Worm (Caenorhabditis elegans): ENCODE measurements around the gene Y47D7A.6.

Gene Y47D7A.6

ce11 chrV:4429576-4429975 lies 11.6 kb upstream of the Y47D7A.6 start, which contains the start of gene Y47D7A.12:
Gene Y47D7A.12, minus strand, starts transcription at chrV:4429676.
- no peak for TF ChIP-seq hmg-4 (GFP tag; optimal IDR thresholded peaks at IDR 0.05)
- no peak for TF ChIP-seq ceh-13 (GFP tag; optimal IDR thresholded peaks at IDR 0.05)
- no peak for TF ChIP-seq scrt-1 (GFP tag; IDR thresholded peaks at IDR 0.05)
- TF ChIP-seq ets-7 (tag; optimal IDR thresholded peaks at IDR 0.05): no peak
- TF ChIP-seq tbx-37 (GFP tag; conservative IDR thresholded peaks at IDR 0.05): no peak
- no peak for TF ChIP-seq flt-1 (GFP tag; IDR thresholded peaks at IDR 0.05)
- TF ChIP-seq tbx-11 (GFP tag; IDR thresholded peaks at IDR 0.05): no peak
- TF ChIP-seq pes-1 (GFP tag; IDR thresholded peaks at IDR 0.05): no peak
- TF ChIP-seq hnd-1 (tag; optimal IDR thresholded peaks at IDR 0.05): no peak
- no peak for TF ChIP-seq sea-1 (GFP tag; conservative IDR thresholded peaks at IDR 0.05)
- no peak for TF ChIP-seq ama-1 (optimal IDR thresholded peaks at IDR 0.05)
- no peak for TF ChIP-seq tra-4 (tag; optimal IDR thresholded peaks at IDR 0.05)
- TF ChIP-seq hmbx-1 (tag; optimal IDR thresholded peaks at IDR 0.05): no peak
- no peak for TF ChIP-seq B0310.2 (tag; optimal IDR thresholded peaks at IDR 0.05)
- no peak for TF ChIP-seq aly-1 (tag; optimal IDR thresholded peaks at IDR 0.05)

ce11 chrV:4428202-4428601 lies 10.2 kb upstream of the Y47D7A.6 start, which contains the start of gene Y47D7A.11:
Gene Y47D7A.11, minus strand, starts transcription at chrV:4428302.
- TF ChIP-seq aly-1 (tag; optimal IDR thresholded peaks at IDR 0.05) (no peak), ceh-13 (GFP tag; optimal IDR thresholded peaks at IDR 0.05) (no peak), pes-1 (GFP tag; IDR thresholded peaks at IDR 0.05) (no peak), hmg-4 (GFP tag; optimal IDR thresholded peaks at IDR 0.05) (no peak), ets-7 (tag; optimal IDR thresholded peaks at IDR 0.05) (no peak), tbx-11 (GFP tag; IDR thresholded peaks at IDR 0.05) (no peak), flt-1 (GFP tag; IDR thresholded peaks at IDR 0.05) (no peak), tra-4 (tag; optimal IDR thresholded peaks at IDR 0.05) (no peak), F13C5.2 (tag; optimal IDR thresholded peaks at IDR 0.05) (no peak)

- TF ChIP-seq flt-1 (GFP tag; IDR thresholded peaks at IDR 0.05): no peak
- no peak for TF ChIP-seq sea-1 (GFP tag; conservative IDR thresholded peaks at IDR 0.05)
- TF ChIP-seq aly-1 (tag; optimal IDR thresholded peaks at IDR 0.05): no peak
- no peak for TF ChIP-seq B0310.2 (tag; optimal IDR thresholded peaks at IDR 0.05)
- no peak for TF ChIP-seq hmg-4 (GFP tag; optimal IDR thresholded peaks at IDR 0.05)
- TF ChIP-seq scrt-1 (GFP tag; IDR thresholded peaks at IDR 0.05): no peak
- no peak for TF ChIP-seq ceh-36 (tag; optimal IDR thresholded peaks at IDR 0.05)
- no peak for TF ChIP-seq ets-7 (tag; optimal IDR thresholded peaks at IDR 0.05)
Measured at ce11 chrV:4423860-4424401, 5.9 kb upstream of the Y47D7A.6 start, which contains the start of the genes Y47D7A.9 and Y47D7A.19. Gene Y47D7A.9, minus strand, starts transcription at chrV:4423960. Gene Y47D7A.19, plus strand, starts transcription at chrV:4424351.

ce11 chrV:4423087-4423486 lies 5.1 kb upstream of the Y47D7A.6 start:
- TF ChIP-seq B0310.2 (tag; optimal IDR thresholded peaks at IDR 0.05) (no peak), F13C5.2 (tag; optimal IDR thresholded peaks at IDR 0.05) (no peak), pes-1 (GFP tag; IDR thresholded peaks at IDR 0.05) (no peak), hmbx-1 (tag; optimal IDR thresholded peaks at IDR 0.05) (no peak), flt-1 (GFP tag; IDR thresholded peaks at IDR 0.05) (no peak), ceh-36 (tag; optimal IDR thresholded peaks at IDR 0.05) (no peak)

- TF ChIP-seq aly-1 (tag; optimal IDR thresholded peaks at IDR 0.05) (no peak), ets-7 (tag; optimal IDR thresholded peaks at IDR 0.05) (no peak), F13C5.2 (tag; optimal IDR thresholded peaks at IDR 0.05) (no peak)
Measured at ce11 chrV:4422127-4422526, 4.1 kb upstream of the Y47D7A.6 start, which contains the start of gene skr-7. Gene skr-7, plus strand, starts transcription at chrV:4422427.

ce11 chrV:4421475-4421874 lies 3.5 kb upstream of the Y47D7A.6 start, which contains the start of gene skr-14:
Gene skr-14, minus strand, starts transcription at chrV:4421575.
- no peak for TF ChIP-seq tra-4 (tag; optimal IDR thresholded peaks at IDR 0.05)
- TF ChIP-seq aly-1 (tag; optimal IDR thresholded peaks at IDR 0.05): no peak
- no peak for TF ChIP-seq ama-1 (optimal IDR thresholded peaks at IDR 0.05)
- no peak for TF ChIP-seq flt-1 (GFP tag; IDR thresholded peaks at IDR 0.05)
- TF ChIP-seq hmbx-1 (tag; optimal IDR thresholded peaks at IDR 0.05): no peak
- no peak for TF ChIP-seq ceh-36 (tag; optimal IDR thresholded peaks at IDR 0.05)
- no peak for TF ChIP-seq pes-1 (GFP tag; IDR thresholded peaks at IDR 0.05)
- TF ChIP-seq hnd-1 (tag; optimal IDR thresholded peaks at IDR 0.05): no peak
- TF ChIP-seq scrt-1 (GFP tag; IDR thresholded peaks at IDR 0.05): no peak
- no peak for TF ChIP-seq sea-1 (GFP tag; conservative IDR thresholded peaks at IDR 0.05)

- TF ChIP-seq hnd-1 (tag; optimal IDR thresholded peaks at IDR 0.05) (no peak), sea-1 (GFP tag; conservative IDR thresholded peaks at IDR 0.05) (no peak), tbx-37 (GFP tag; conservative IDR thresholded peaks at IDR 0.05) (no peak), ceh-13 (GFP tag; optimal IDR thresholded peaks at IDR 0.05) (no peak), scrt-1 (GFP tag; IDR thresholded peaks at IDR 0.05) (no peak), F13C5.2 (tag; optimal IDR thresholded peaks at IDR 0.05) (no peak), flt-1 (GFP tag; IDR thresholded peaks at IDR 0.05) (no peak), hmg-4 (GFP tag; optimal IDR thresholded peaks at IDR 0.05) (no peak), hmbx-1 (tag; optimal IDR thresholded peaks at IDR 0.05) (no peak), ama-1 (optimal IDR thresholded peaks at IDR 0.05) (no peak)
Measured at ce11 chrV:4419767-4420322, 1.8 kb upstream of the Y47D7A.6 start, which contains the start of the genes Y47D7A.7 and Y47D7A.2. Gene Y47D7A.7, minus strand, starts transcription at chrV:4419867. Gene Y47D7A.2, plus strand, starts transcription at chrV:4420272.

- TF ChIP-seq tbx-11 (GFP tag; IDR thresholded peaks at IDR 0.05): no peak
- no peak for TF ChIP-seq tbx-37 (GFP tag; conservative IDR thresholded peaks at IDR 0.05)
- TF ChIP-seq flt-1 (GFP tag; IDR thresholded peaks at IDR 0.05): no peak
- TF ChIP-seq hmg-4 (GFP tag; optimal IDR thresholded peaks at IDR 0.05): no peak
- no peak for TF ChIP-seq F13C5.2 (tag; optimal IDR thresholded peaks at IDR 0.05)
- TF ChIP-seq ama-1 (optimal IDR thresholded peaks at IDR 0.05): no peak
- no peak for TF ChIP-seq ceh-13 (GFP tag; optimal IDR thresholded peaks at IDR 0.05)
- no peak for TF ChIP-seq B0310.2 (tag; optimal IDR thresholded peaks at IDR 0.05)
- no peak for TF ChIP-seq sea-1 (GFP tag; conservative IDR thresholded peaks at IDR 0.05)
- no peak for TF ChIP-seq tra-4 (tag; optimal IDR thresholded peaks at IDR 0.05)
- TF ChIP-seq pes-1 (GFP tag; IDR thresholded peaks at IDR 0.05): no peak
- TF ChIP-seq scrt-1 (GFP tag; IDR thresholded peaks at IDR 0.05): no peak
- no peak for TF ChIP-seq ceh-36 (tag; optimal IDR thresholded peaks at IDR 0.05)
- no peak for TF ChIP-seq ets-7 (tag; optimal IDR thresholded peaks at IDR 0.05)
- no peak for TF ChIP-seq hnd-1 (tag; optimal IDR thresholded peaks at IDR 0.05)
- no peak for TF ChIP-seq aly-1 (tag; optimal IDR thresholded peaks at IDR 0.05)
- TF ChIP-seq hmbx-1 (tag; optimal IDR thresholded peaks at IDR 0.05): no peak
Measured at ce11 chrV:4416710-4417109, 1.3 kb downstream of the Y47D7A.6 start, which contains the start of gene Y47D7A.18. Gene Y47D7A.18, minus strand, starts transcription at chrV:4416810.

All from whole organism, early embryonic.